Fruit fly (Drosophila melanogaster) whole organism, embryonic: ENCODE data around the gene Drice.

Experiments
- CG10147 ChIP-seq: fragments of 200-800 bp; sonication (Bioruptor generic); optimal IDR thresholded peaks from 2 replicates; lab custom pipeline; 2019; ENCODE audit warnings: missing biosample characterization, mild to moderate bottlenecking, missing genetic modification characterization, moderate library complexity
- CG10654 ChIP-seq: fragments of 200-800 bp; sonication (Bioruptor generic); optimal IDR thresholded peaks from 2 replicates; lab custom pipeline; 2016; ENCODE audit warnings: missing biosample characterization, missing genetic modification characterization
- CG12071 ChIP-seq: fragments of 200-800 bp; sonication (Bioruptor generic); optimal IDR thresholded peaks from 3 replicates; lab custom pipeline; 2018; ENCODE audit warnings: missing biosample characterization, mild to moderate bottlenecking, missing genetic modification characterization
- CG12155 ChIP-seq: fragments of 200-800 bp; sonication (Bioruptor generic); optimal IDR thresholded peaks from 3 replicates; lab custom pipeline; 2016; ENCODE audit warnings: missing biosample characterization, missing genetic modification characterization
- CG13296 ChIP-seq: fragments of 200-800 bp; sonication (Bioruptor generic); optimal IDR thresholded peaks from 3 replicates; lab custom pipeline; 2018; ENCODE audit warnings: missing biosample characterization, mild to moderate bottlenecking, missing genetic modification characterization
- CG14441 ChIP-seq: fragments of 200-800 bp; sonication (Bioruptor generic); IDR thresholded peaks from 2 replicates; pipeline ENCODE4 v1.3.6; 2022; ENCODE audit warnings: missing biosample characterization, missing genetic modification characterization
- CG14965 ChIP-seq: fragments of 200-800 bp; sonication (Bioruptor generic); optimal IDR thresholded peaks from 2 replicates; lab custom pipeline; 2016; ENCODE audit warnings: missing biosample characterization, missing genetic modification characterization, borderline replicate concordance
- CG16815 ChIP-seq: fragments of 200-800 bp; sonication (Bioruptor generic); optimal IDR thresholded peaks from 3 replicates; lab custom pipeline; 2017; ENCODE audit warnings: missing biosample characterization, mild to moderate bottlenecking, missing genetic modification characterization
- CG17361 ChIP-seq: fragments of 200-800 bp; sonication (Bioruptor generic); IDR thresholded peaks from 3 replicates; pipeline ENCODE4 v1.3.6; 2022; ENCODE audit warnings: missing biosample characterization, missing genetic modification characterization
- CG17912 ChIP-seq: fragments of 200-800 bp; sonication (Bioruptor generic); optimal IDR thresholded peaks from 2 replicates; lab custom pipeline; 2018; ENCODE audit warnings: missing biosample characterization, mild to moderate bottlenecking, missing genetic modification characterization
- CG18011 ChIP-seq: fragments of 200-800 bp; sonication (Bioruptor generic); optimal IDR thresholded peaks from 2 replicates; lab custom pipeline; 2017; ENCODE audit warnings: missing biosample characterization, missing genetic modification characterization, mild to moderate bottlenecking, moderate library complexity, missing genotype
- CG1832 ChIP-seq: fragments of 200-800 bp; sonication (Bioruptor generic); optimal IDR thresholded peaks from 2 replicates; lab custom pipeline; 2017; ENCODE audit warnings: missing biosample characterization, mild to moderate bottlenecking, missing genetic modification characterization, inconsistent platforms
- CG2678 ChIP-seq: fragments of 200-800 bp; sonication (Bioruptor generic); optimal IDR thresholded peaks from 3 replicates; lab custom pipeline; 2019; ENCODE audit warnings: missing biosample characterization, mild to moderate bottlenecking, missing genetic modification characterization, moderate library complexity
- CG3281 ChIP-seq: fragments of 200-800 bp; sonication (Bioruptor generic); optimal IDR thresholded peaks from 3 replicates; lab custom pipeline; 2017; ENCODE audit warnings: missing biosample characterization, mild to moderate bottlenecking, missing genetic modification characterization
- CG42726 ChIP-seq: fragments of 200-800 bp; sonication (Bioruptor generic); IDR thresholded peaks from 2 replicates; pipeline ENCODE4 v1.3.6; 2022; ENCODE audit warnings: missing biosample characterization, missing genetic modification characterization; ENCODE audit not compliant: partially characterized antibody
- CG4328 ChIP-seq: fragments of 200-800 bp; sonication (Bioruptor generic); optimal IDR thresholded peaks from 3 replicates; lab custom pipeline; 2017; ENCODE audit warnings: missing biosample characterization, missing genetic modification reagents, missing genetic modification characterization
- CG6254 ChIP-seq: fragments of 200-800 bp; sonication (Bioruptor generic); optimal IDR thresholded peaks from 3 replicates; lab custom pipeline; 2017; ENCODE audit warnings: mild to moderate bottlenecking, missing biosample characterization, missing genetic modification reagents, missing genetic modification characterization
- CG6272 ChIP-seq: fragments of 200-800 bp; sonication (Bioruptor generic); IDR thresholded peaks from 2 replicates; pipeline ENCODE4 v1.3.6; 2022; ENCODE audit warnings: missing biosample characterization, missing genetic modification characterization
- CG6683 ChIP-seq: fragments of 200-800 bp; sonication (Bioruptor generic); optimal IDR thresholded peaks from 2 replicates; lab custom pipeline; 2017; ENCODE audit warnings: missing biosample characterization, mild to moderate bottlenecking, missing genetic modification characterization, missing genetic modification reagents
- CG6813 ChIP-seq: fragments of 200-800 bp; sonication (Bioruptor generic); optimal IDR thresholded peaks from 2 replicates; lab custom pipeline; 2017; ENCODE audit warnings: missing biosample characterization, missing genetic modification characterization, mild to moderate bottlenecking, moderate library complexity, missing genetic modification reagents
- CG7745 ChIP-seq: fragments of 200-800 bp; sonication (Bioruptor generic); optimal IDR thresholded peaks from 2 replicates; lab custom pipeline; 2018; ENCODE audit warnings: missing biosample characterization, mild to moderate bottlenecking, missing genetic modification characterization, moderate library complexity
- CG8765 ChIP-seq: fragments of 200-800 bp; sonication (Bioruptor generic); IDR thresholded peaks from 2 replicates; pipeline ENCODE4 v1.3.6; 2022; ENCODE audit warnings: missing biosample characterization, missing genetic modification characterization
- CG8924 ChIP-seq: fragments of 200-800 bp; optimal IDR thresholded peaks from 3 replicates; lab custom pipeline; 2019; ENCODE audit warnings: missing biosample characterization, mild to moderate bottlenecking, missing genetic modification characterization, moderate library complexity
- CG9609 ChIP-seq: fragments of 200-800 bp; sonication (Bioruptor generic); optimal IDR thresholded peaks from 3 replicates; lab custom pipeline; 2016; ENCODE audit warnings: missing biosample characterization, missing genetic modification characterization
- CG9876 ChIP-seq: fragments of 200-800 bp; sonication (Bioruptor generic); optimal IDR thresholded peaks from 2 replicates; lab custom pipeline; 2016; ENCODE audit warnings: missing biosample characterization, missing genetic modification characterization
- CoRest ChIP-seq: fragments of 200-800 bp; sonication (Bioruptor generic); optimal IDR thresholded peaks from 3 replicates; lab custom pipeline; 2018; ENCODE audit warnings: missing biosample characterization, mild to moderate bottlenecking, missing genetic modification characterization, moderate library complexity
- D19B ChIP-seq: fragments of 200-800 bp; sonication (Bioruptor generic); optimal IDR thresholded peaks from 2 replicates; lab custom pipeline; 2017; ENCODE audit warnings: missing biosample characterization, mild to moderate bottlenecking, missing genetic modification characterization
- Dad ChIP-seq: fragments of 200-800 bp; sonication (Bioruptor generic); optimal IDR thresholded peaks from 3 replicates; lab custom pipeline; 2016; ENCODE audit warnings: missing biosample characterization, missing genetic modification characterization
- ERR ChIP-seq: fragments of 200-800 bp; sonication (Bioruptor generic); optimal IDR thresholded peaks from 2 replicates; lab custom pipeline; 2016; ENCODE audit warnings: missing biosample characterization, missing genetic modification characterization
- Fer1 ChIP-seq: fragments of 200-800 bp; sonication (Bioruptor generic); optimal IDR thresholded peaks from 2 replicates; lab custom pipeline; 2017; ENCODE audit warnings: missing biosample characterization, mild to moderate bottlenecking, missing genetic modification characterization
- Fer3 ChIP-seq: fragments of 200-800 bp; sonication (Bioruptor generic); optimal IDR thresholded peaks from 2 replicates; lab custom pipeline; 2018; ENCODE audit warnings: missing biosample characterization, mild to moderate bottlenecking, missing genetic modification characterization, moderate library complexity
- HHEX ChIP-seq: fragments of 200-800 bp; sonication (Bioruptor generic); optimal IDR thresholded peaks from 3 replicates; lab custom pipeline; 2017; ENCODE audit warnings: missing biosample characterization, mild to moderate bottlenecking, missing genetic modification characterization, missing genetic modification reagents
- HLH4C ChIP-seq: fragments of 200-800 bp; sonication (Bioruptor generic); IDR thresholded peaks from 3 replicates; pipeline ENCODE4 v1.3.6; 2022; ENCODE audit warnings: missing biosample characterization, missing genetic modification characterization; ENCODE audit not compliant: partially characterized antibody
- HLHmδ ChIP-seq: fragments of 200-800 bp; sonication (Bioruptor generic); optimal IDR thresholded peaks from 2 replicates; lab custom pipeline; 2018; ENCODE audit warnings: missing biosample characterization, mild to moderate bottlenecking, missing genetic modification characterization, moderate library complexity
- Mrtf ChIP-seq: fragments of 200-800 bp; sonication (Bioruptor generic); IDR thresholded peaks from 3 replicates; pipeline ENCODE4 v1.3.6; 2022; ENCODE audit warnings: missing biosample characterization, missing genetic modification characterization
- Six4 ChIP-seq: fragments of 200-800 bp; sonication (Bioruptor generic); optimal IDR thresholded peaks from 2 replicates; lab custom pipeline; 2016; ENCODE audit warnings: missing biosample characterization, missing genetic modification characterization
- YL-1 ChIP-seq: fragments of 200-800 bp; sonication (Bioruptor generic); optimal IDR thresholded peaks from 3 replicates; lab custom pipeline; 2017; ENCODE audit warnings: missing biosample characterization, mild to moderate bottlenecking, missing genetic modification characterization
- bcd ChIP-seq: fragments of 200-800 bp; sonication (Bioruptor generic); optimal IDR thresholded peaks from 2 replicates; lab custom pipeline; 2017; ENCODE audit warnings: missing biosample characterization, mild to moderate bottlenecking, missing genetic modification characterization
- bowl ChIP-seq: fragments of 200-800 bp; sonication (Bioruptor generic); IDR thresholded peaks from 2 replicates; pipeline ENCODE4 v1.3.6; 2022; ENCODE audit warnings: missing biosample characterization, missing genetic modification characterization
- dm ChIP-seq: fragments of 200-800 bp; sonication (Bioruptor generic); optimal IDR thresholded peaks from 3 replicates; lab custom pipeline; 2016; ENCODE audit warnings: missing biosample characterization, missing genetic modification characterization
- dmrt99B ChIP-seq: fragments of 200-800 bp; sonication (Bioruptor generic); optimal IDR thresholded peaks from 2 replicates; lab custom pipeline; 2018; ENCODE audit warnings: missing biosample characterization, mild to moderate bottlenecking, missing genetic modification characterization, moderate library complexity
- fd3F ChIP-seq: fragments of 200-800 bp; sonication (Bioruptor generic); optimal IDR thresholded peaks from 2 replicates; lab custom pipeline; 2018; ENCODE audit warnings: missing biosample characterization, mild to moderate bottlenecking, missing genetic modification characterization, moderate library complexity
- fru ChIP-seq: fragments of >200 bp; optimal IDR thresholded peaks from 2 replicates; lab custom pipeline; 2017
- ftz-f1 ChIP-seq: fragments of 200-800 bp; sonication (Bioruptor generic); optimal IDR thresholded peaks from 2 replicates; lab custom pipeline; 2016; ENCODE audit warnings: missing biosample characterization, missing genetic modification characterization
- mld ChIP-seq: fragments of 200-800 bp; sonication (Bioruptor generic); IDR thresholded peaks from 3 replicates; pipeline ENCODE4 v1.3.6; 2022; ENCODE audit warnings: missing biosample characterization, missing genetic modification characterization; ENCODE audit not compliant: partially characterized antibody
- salm ChIP-seq: fragments of 200-800 bp; sonication (Bioruptor generic); optimal IDR thresholded peaks from 2 replicates; lab custom pipeline; 2018; ENCODE audit warnings: missing biosample characterization, mild to moderate bottlenecking, missing genetic modification characterization
- slou ChIP-seq: fragments of 200-800 bp; sonication (Bioruptor generic); optimal IDR thresholded peaks from 3 replicates; lab custom pipeline; 2016; ENCODE audit warnings: missing biosample characterization, missing genetic modification characterization
- sna ChIP-seq: fragments of 200-800 bp; sonication (Bioruptor generic); IDR thresholded peaks from 2 replicates; pipeline ENCODE4 v1.3.6; 2022; ENCODE audit warnings: missing biosample characterization, missing genetic modification characterization; ENCODE audit not compliant: partially characterized antibody
- trem ChIP-seq: fragments of 200-800 bp; optimal IDR thresholded peaks from 3 replicates; lab custom pipeline; 2019; ENCODE audit warnings: missing biosample characterization, mild to moderate bottlenecking, missing genetic modification characterization, moderate library complexity
- vnd ChIP-seq: fragments of 200-800 bp; sonication (Bioruptor generic); IDR thresholded peaks from 3 replicates; pipeline ENCODE4 v1.3.6; 2022; ENCODE audit warnings: missing biosample characterization, missing genetic modification characterization; ENCODE audit not compliant: partially characterized antibody
- wor ChIP-seq: fragments of 200-800 bp; sonication (Bioruptor generic); IDR thresholded peaks from 2 replicates; pipeline ENCODE4 v1.3.6; 2022; ENCODE audit warnings: missing biosample characterization, missing genetic modification characterization

The Drice gene

dm6 chr3R:29771645-29772089 is 27.8 kb upstream of the Drice start (continued):
- no peak for TF ChIP-seq CG10654
- TF ChIP-seq fd3F (GFP tag; lab: Kevin White, UChicago) = no peak
- no peak for TF ChIP-seq CG16815 (GFP tag; lab: Kevin White, UChicago)
- no peak for TF ChIP-seq CG9876 (GFP tag; lab: Kevin White, UChicago)
- TF ChIP-seq fru (lab: Kevin White, UChicago) = no peak
- TF ChIP-seq CG17912 = no peak
- no peak for TF ChIP-seq CG18011 (GFP tag; lab: Kevin White, UChicago)
- TF ChIP-seq CG17361 (GFP tag; lab: Robert Waterston, UW) = no peak
- no peak for TF ChIP-seq Dad (GFP tag; lab: Kevin White, UChicago)
- no peak for TF ChIP-seq CoRest
- no peak for TF ChIP-seq dm
- peak; percentile 53 for TF ChIP-seq CG6813 (GFP tag; lab: Kevin White, UChicago)
- TF ChIP-seq CG42726 (GFP tag; lab: Robert Waterston, UW) = no peak
- no peak for TF ChIP-seq ERR (GFP tag; lab: Kevin White, UChicago)
- no peak for TF ChIP-seq ftz-f1 (GFP tag; lab: Kevin White, UChicago)
- no peak for TF ChIP-seq CG2678 (tag; lab: Kevin White, UChicago)
- no peak for TF ChIP-seq dmrt99B (tag; lab: Kevin White, UChicago)
- TF ChIP-seq trem (tag; lab: Kevin White, UChicago) = no peak
- peak; percentile 16 for TF ChIP-seq salm (tag; lab: Kevin White, UChicago)
- no peak for TF ChIP-seq wor (GFP tag; lab: Robert Waterston, UW)
- TF ChIP-seq CG6683 = no peak
- peak; percentile 44 for TF ChIP-seq Fer1 (GFP tag; lab: Kevin White, UChicago)
- TF ChIP-seq CG14965 (GFP tag; lab: Kevin White, UChicago) = no peak
- no peak for TF ChIP-seq CG3281
- TF ChIP-seq CG6254 (GFP tag; lab: Kevin White, UChicago) = no peak
- no peak for TF ChIP-seq CG13296 (GFP tag; lab: Kevin White, UChicago)
- TF ChIP-seq CG10147 = no peak
- no peak for TF ChIP-seq bowl (GFP tag; lab: Robert Waterston, UW)
- no peak for TF ChIP-seq slou
- TF ChIP-seq CG8924 (tag; lab: Kevin White, UChicago) = no peak
- no peak for TF ChIP-seq CG4328 (GFP tag; lab: Kevin White, UChicago)
- TF ChIP-seq mld = no peak
- TF ChIP-seq CG1832 (GFP tag; lab: Kevin White, UChicago) = no peak
- TF ChIP-seq CG12155 (GFP tag; lab: Kevin White, UChicago) = no peak
- peak; percentile 69; the same call in 1 of the 2 replicates for TF ChIP-seq sna (GFP tag; lab: Robert Waterston, UW)
- no peak for TF ChIP-seq CG9609 (GFP tag; lab: Kevin White, UChicago)
- no peak for TF ChIP-seq CG7745 (tag; lab: Kevin White, UChicago)
- no peak for TF ChIP-seq Mrtf (GFP tag; lab: Robert Waterston, UW)
- TF ChIP-seq Fer3 (tag; lab: Kevin White, UChicago) = no peak
- no peak for TF ChIP-seq CG14441 (GFP tag; lab: Robert Waterston, UW)
- no peak for TF ChIP-seq D19B (GFP tag; lab: Kevin White, UChicago)
- TF ChIP-seq CG12071 = no peak
- TF ChIP-seq CG6272 = no peak
- TF ChIP-seq Six4 (GFP tag; lab: Kevin White, UChicago) = no peak
- no peak for TF ChIP-seq CG8765 (GFP tag; lab: Robert Waterston, UW)
- TF ChIP-seq YL-1 (GFP tag; lab: Kevin White, UChicago) = no peak
- TF ChIP-seq vnd (GFP tag; lab: Robert Waterston, UW) = no peak
- no peak for TF ChIP-seq HHEX (GFP tag; lab: Kevin White, UChicago)
- TF ChIP-seq bcd (GFP tag; lab: Kevin White, UChicago) = no peak
- TF ChIP-seq HLHmδ = peak; percentile 59
- peak; percentile 33; the same call in 1 of the 3 replicates for TF ChIP-seq HLH4C (GFP tag; lab: Robert Waterston, UW)
